Worm (Caenorhabditis elegans): Measurements from ENCODE around the gene F56D2.5.

Gene F56D2.5

ce11 chrIII:5603439-5603986 is 22.3 kb upstream of the F56D2.5 start, which contains the start of gene madf-11 (continued):
- TF ChIP-seq ceh-9 (tag; optimal IDR thresholded peaks at IDR 0.05): no peak
- TF ChIP-seq fkh-2 (tag; optimal IDR thresholded peaks at IDR 0.05): no peak
- peak; percentile 8 for TF ChIP-seq skn-1 (tag; optimal IDR thresholded peaks at IDR 0.05)
- TF ChIP-seq nhr-76 (tag; optimal IDR thresholded peaks at IDR 0.05): no peak
- TF ChIP-seq unc-39 (tag; optimal IDR thresholded peaks at IDR 0.05): no peak
- TF ChIP-seq ztf-11 (tag; optimal IDR thresholded peaks at IDR 0.05): no peak
- peak; percentile 75 for TF ChIP-seq lin-39 (tag; optimal IDR thresholded peaks at IDR 0.05)
- peak; percentile 76 for TF ChIP-seq snpc-4 (tag; optimal IDR thresholded peaks at IDR 0.05)
- TF ChIP-seq elt-3 (tag; optimal IDR thresholded peaks at IDR 0.05): peak in 1 of 3 experiments; percentile 25
- peak; percentile 5 for TF ChIP-seq ceh-82 (tag; optimal IDR thresholded peaks at IDR 0.05)
- TF ChIP-seq nhr-23 (tag; optimal IDR thresholded peaks at IDR 0.05): peak; percentile 75
- peak; percentile 80 for TF ChIP-seq nfya-1 (tag; optimal IDR thresholded peaks at IDR 0.05; ENCODE audit: insufficient read depth)
- TF ChIP-seq nhr-11 (tag; optimal IDR thresholded peaks at IDR 0.05): no peak
- no peak for TF ChIP-seq tbx-2 (tag; optimal IDR thresholded peaks at IDR 0.05)
- TF ChIP-seq fkh-10 (GFP tag; optimal IDR thresholded peaks at IDR 0.05): peak; percentile 38
- TF ChIP-seq unc-62 (GFP tag; optimal IDR thresholded peaks at IDR 0.05): no peak

ce11 chrIII:5601999-5602398 is 20.8 kb upstream of the F56D2.5 start:
- TF ChIP-seq ceh-28 (tag; optimal IDR thresholded peaks at IDR 0.05): no peak
- no peak for TF ChIP-seq nhr-77 (tag; optimal IDR thresholded peaks at IDR 0.05)
- TF ChIP-seq nhr-11 (tag; optimal IDR thresholded peaks at IDR 0.05): no peak
- TF ChIP-seq egl-27 (tag; optimal IDR thresholded peaks at IDR 0.05): peak; percentile 49
- TF ChIP-seq skn-1 (tag; optimal IDR thresholded peaks at IDR 0.05): peak; percentile 51
- TF ChIP-seq jun-1 (tag; optimal IDR thresholded peaks at IDR 0.05): peak; percentile 16
- TF ChIP-seq tbx-2 (tag; optimal IDR thresholded peaks at IDR 0.05): peak; percentile 56
- TF ChIP-seq nhr-67 (tag; optimal IDR thresholded peaks at IDR 0.05): no peak
- no peak for TF ChIP-seq ztf-11 (tag; optimal IDR thresholded peaks at IDR 0.05)
- TF ChIP-seq nhr-28 (tag; optimal IDR thresholded peaks at IDR 0.05): no peak
- TF ChIP-seq nfya-1 (tag; optimal IDR thresholded peaks at IDR 0.05; ENCODE audit: insufficient read depth): peak; percentile 50
- TF ChIP-seq ztf-4 (tag; optimal IDR thresholded peaks at IDR 0.05): no peak
- no peak for TF ChIP-seq unc-62 (GFP tag; optimal IDR thresholded peaks at IDR 0.05)
- no peak for TF ChIP-seq mdl-1 (tag; optimal IDR thresholded peaks at IDR 0.05)
- TF ChIP-seq fkh-2 (tag; optimal IDR thresholded peaks at IDR 0.05): no peak
- peak; percentile 57 for TF ChIP-seq elt-2 (tag; optimal IDR thresholded peaks at IDR 0.05)
- no peak for TF ChIP-seq sea-2 (GFP tag; optimal IDR thresholded peaks at IDR 0.05)
- no peak for TF ChIP-seq mml-1 (tag; optimal IDR thresholded peaks at IDR 0.05)
- TF ChIP-seq zag-1 (tag; optimal IDR thresholded peaks at IDR 0.05): no peak
- TF ChIP-seq ceh-9 (tag; optimal IDR thresholded peaks at IDR 0.05): no peak
- no peak for TF ChIP-seq fos-1 (tag; optimal IDR thresholded peaks at IDR 0.05)
- TF ChIP-seq ceh-16 (tag; optimal IDR thresholded peaks at IDR 0.05): no peak
- peak; percentile 33 for TF ChIP-seq R02D3.7 (tag; optimal IDR thresholded peaks at IDR 0.05)
- no peak for TF ChIP-seq daf-12 (tag; optimal IDR thresholded peaks at IDR 0.05)
- TF ChIP-seq lsy-12 (tag; optimal IDR thresholded peaks at IDR 0.05): peak; percentile 77
- peak; percentile 8 for TF ChIP-seq egl-5 (tag; optimal IDR thresholded peaks at IDR 0.05)
- no peak for TF ChIP-seq ceh-82 (tag; optimal IDR thresholded peaks at IDR 0.05)
- TF ChIP-seq nhr-76 (tag; optimal IDR thresholded peaks at IDR 0.05): no peak
- TF ChIP-seq lin-15B (tag; optimal IDR thresholded peaks at IDR 0.05): peak; percentile 57
- no peak for TF ChIP-seq unc-39 (tag; optimal IDR thresholded peaks at IDR 0.05)
- peak; percentile 66 for TF ChIP-seq nhr-25 (tag; optimal IDR thresholded peaks at IDR 0.05)
- no peak for TF ChIP-seq snpc-4 (tag; optimal IDR thresholded peaks at IDR 0.05)
- peak; percentile 57 for TF ChIP-seq hmg-11 (tag; optimal IDR thresholded peaks at IDR 0.05)
- peak; percentile 86 for TF ChIP-seq nhr-43 (tag; optimal IDR thresholded peaks at IDR 0.05; ENCODE audit: poor library complexity, severe bottlenecking)
- no peak for TF ChIP-seq nhr-12 (tag; optimal IDR thresholded peaks at IDR 0.05)
- TF ChIP-seq nhr-237 (tag; optimal IDR thresholded peaks at IDR 0.05): no peak
- no peak for TF ChIP-seq aly-2 (tag; optimal IDR thresholded peaks at IDR 0.05)
- TF ChIP-seq pha-4 (tag; optimal IDR thresholded peaks at IDR 0.05): peak; percentile 78
- TF ChIP-seq ama-1 (optimal IDR thresholded peaks at IDR 0.05): peak; percentile 76
- TF ChIP-seq ZK546.5 (tag; optimal IDR thresholded peaks at IDR 0.05): no peak
- TF ChIP-seq elt-1 (tag; optimal IDR thresholded peaks at IDR 0.05): no peak
- TF ChIP-seq fkh-10 (GFP tag; optimal IDR thresholded peaks at IDR 0.05): no peak
- TF ChIP-seq elt-3 (tag; optimal IDR thresholded peaks at IDR 0.05): peak in 1 of 3 experiments; percentile 10
- TF ChIP-seq lin-39 (tag; optimal IDR thresholded peaks at IDR 0.05): peak; percentile 76
- no peak for TF ChIP-seq eor-1 (tag; optimal IDR thresholded peaks at IDR 0.05)
- TF ChIP-seq pqm-1 (tag; optimal IDR thresholded peaks at IDR 0.05): peak; percentile 0
- peak; percentile 62 for TF ChIP-seq nhr-23 (tag; optimal IDR thresholded peaks at IDR 0.05)
